Fruit fly (Drosophila melanogaster): Measurements from ENCODE around the gene CG9514.

DNA sequence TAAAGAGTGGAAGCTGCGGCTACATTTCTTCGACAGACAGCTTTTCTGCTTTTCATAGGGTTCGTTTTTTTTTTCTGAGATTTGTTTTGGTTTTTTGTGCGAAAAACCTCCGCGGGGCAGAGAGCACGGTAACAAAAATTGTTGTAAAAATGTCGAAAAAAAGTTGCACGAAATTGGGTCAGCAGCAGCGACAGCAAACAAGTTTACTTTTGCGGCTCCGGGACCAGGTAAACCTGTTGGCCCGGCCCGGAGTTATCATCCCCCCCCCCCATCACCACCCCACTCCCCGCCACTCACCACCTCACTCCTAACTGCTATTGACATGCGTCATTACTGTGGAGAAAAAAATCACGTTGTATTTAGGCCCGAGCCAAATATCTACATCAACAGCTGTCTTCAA is 28.3 kb downstream of the CG9514 start:
- TF ChIP-seq Dll (optimal IDR thresholded peaks at IDR 0.05): no peak
- no peak for TF ChIP-seq psq (optimal IDR thresholded peaks at IDR 0.05)
- TF ChIP-seq EcR (GFP tag; optimal IDR thresholded peaks at IDR 0.05): no peak

All from whole organism.